Worm (Caenorhabditis elegans) whole organism, L3 larva: ENCODE measurements around the gene F58D2.2.

Experiments used
- aly-2 ChIP-seq: fragments of 150-350 bp; optimal IDR thresholded peaks from 2 replicates; lab custom pipeline; 2014; ENCODE audit warnings: missing biosample characterization, missing genetic modification characterization
- ceh-9 ChIP-seq: sonication (generic microtip); optimal IDR thresholded peaks from 2 replicates; lab custom pipeline; 2018; ENCODE audit warnings: missing biosample characterization, missing genetic modification characterization
- elt-2 ChIP-seq: sonication (generic microtip); optimal IDR thresholded peaks from 2 replicates; lab custom pipeline; 2016; ENCODE audit warnings: missing genetic modification reagents, mild to moderate bottlenecking, missing genetic modification characterization, missing compliant biosample characterization
- elt-3 ChIP-seq, 3 experiments: fragments of 150-350 bp in 1 of 3; sonication (generic microtip) in 2 of 3; optimal IDR thresholded peaks; 2 replicates in 2 of 3; 4 replicates in 1 of 3; lab custom pipeline; 2014 to 2017; ENCODE audit warnings: missing biosample characterization in 3 of 3, missing genetic modification characterization in 3 of 3
- fos-1 ChIP-seq: fragments of 150-350 bp; optimal IDR thresholded peaks from 2 replicates; lab custom pipeline; 2014; ENCODE audit warnings: missing biosample characterization, missing genetic modification characterization
- jun-1 ChIP-seq: fragments of 150-350 bp; optimal IDR thresholded peaks from 2 replicates; lab custom pipeline; 2014; ENCODE audit warnings: missing biosample characterization, missing genetic modification reagents, missing genetic modification characterization
- lin-39 ChIP-seq: fragments of 150-350 bp; optimal IDR thresholded peaks from 2 replicates; lab custom pipeline; 2018; ENCODE audit warnings: missing biosample characterization, missing genetic modification reagents, missing genetic modification characterization
- nhr-237 ChIP-seq: fragments of 150-350 bp; optimal IDR thresholded peaks from 2 replicates; lab custom pipeline; 2014; ENCODE audit warnings: missing biosample characterization, missing genetic modification characterization
- nhr-76 ChIP-seq: fragments of 150-350 bp; sonication (generic microtip); optimal IDR thresholded peaks from 5 replicates; lab custom pipeline; 2014; ENCODE audit warnings: missing biosample characterization, missing genetic modification characterization
- nhr-77 ChIP-seq: fragments of 150-350 bp; optimal IDR thresholded peaks from 2 replicates; lab custom pipeline; 2014; ENCODE audit warnings: missing biosample characterization, missing genetic modification characterization
- unc-39 ChIP-seq: sonication (generic microtip); optimal IDR thresholded peaks from 4 replicates; lab custom pipeline; 2017; ENCODE audit warnings: missing biosample characterization, missing genetic modification characterization

ce11 chrIV:13179295-13179694, 10.3 kb upstream of the F58D2.2 start, which contains the start of gene lev-1:
- TF ChIP-seq elt-2 (tag; lab: Kevin White, UChicago) (no peak), unc-39 (tag; lab: Kevin White, UChicago) (no peak), nhr-237 (tag; lab: Kevin White, UChicago) (no peak), ceh-9 (no peak), lin-39 (tag; lab: Kevin White, UChicago) (no peak), elt-3 (tag; optimal IDR thresholded peaks at IDR 0.05; lab: Kevin White, UChicago) (no peak), nhr-76 (tag; lab: Kevin White, UChicago) (no peak), aly-2 (tag; lab: Kevin White, UChicago) (no peak), jun-1 (tag; lab: Kevin White, UChicago) (no peak), nhr-77 (tag; lab: Kevin White, UChicago) (no peak), fos-1 (tag; lab: Kevin White, UChicago) (no peak)
